Worm (Caenorhabditis elegans) whole organism, L4 larva: ENCODE measurements around the gene B0228.6.

Source experiments
- dmd-6 ChIP-seq: fragments of 200-800 bp; sonication (Bioruptor generic); IDR thresholded peaks from 2 replicates; pipeline ENCODE4 v1.3.6; 2022; ENCODE audit warnings: missing genetic modification reagents, missing genetic modification characterization, missing compliant biosample characterization
- duxl-1 ChIP-seq: sonication (generic microtip); optimal IDR thresholded peaks from 2 replicates; lab custom pipeline; 2016; ENCODE audit warnings: mild to moderate bottlenecking, missing genetic modification characterization, moderate library complexity, missing compliant biosample characterization; ENCODE audit not compliant: poor library complexity
- dve-1 ChIP-seq: sonication (generic microtip); optimal IDR thresholded peaks from 2 replicates; lab custom pipeline; 2017; ENCODE audit warnings: antibody characterized with exemption, mild to moderate bottlenecking, missing genetic modification characterization, missing compliant biosample characterization; ENCODE audit not compliant: insufficient read depth
- fkh-10 ChIP-seq: fragments of 150-350 bp; optimal IDR thresholded peaks from 2 replicates; lab custom pipeline; 2014; ENCODE audit warnings: missing biosample characterization, missing genetic modification reagents, missing genetic modification characterization
- fos-1 ChIP-seq: fragments of 150-350 bp; optimal IDR thresholded peaks from 2 replicates; lab custom pipeline; 2014; ENCODE audit warnings: missing biosample characterization, missing genetic modification characterization
- jun-1 ChIP-seq: fragments of 150-350 bp; optimal IDR thresholded peaks from 2 replicates; lab custom pipeline; 2014; ENCODE audit warnings: missing biosample characterization, missing genetic modification reagents, missing genetic modification characterization
- lin-15B ChIP-seq: fragments of 150-350 bp; sonication (generic microtip); optimal IDR thresholded peaks from 3 replicates; lab custom pipeline; 2014; ENCODE audit warnings: missing biosample characterization, missing genetic modification characterization
- nhr-237 ChIP-seq: sonication (generic microtip); optimal IDR thresholded peaks from 2 replicates; lab custom pipeline; 2017; ENCODE audit warnings: missing biosample characterization, missing genetic modification characterization
- pha-4 ChIP-seq, 2 experiments: fragments of 150-350 bp in 1 of 2; fragments of 200-800 bp in 1 of 2; sonication (Bioruptor generic) in 1 of 2; IDR thresholded peaks in 1 of 2; optimal IDR thresholded peaks in 1 of 2; 2 replicates each; pipeline versions ENCODE4 v1.3.6 to Lab custom; 2014 to 2022; ENCODE audit warnings: missing genetic modification characterization in 2 of 2, missing genetic modification reagents in 2 of 2, missing biosample characterization in 1 of 2, missing compliant biosample characterization in 1 of 2
- pqm-1 ChIP-seq: sonication (generic microtip); optimal IDR thresholded peaks from 2 replicates; lab custom pipeline; 2017; ENCODE audit warnings: missing biosample characterization, missing genetic modification characterization
- unc-39 ChIP-seq: sonication (generic microtip); optimal IDR thresholded peaks from 2 replicates; lab custom pipeline; 2017; ENCODE audit warnings: missing biosample characterization, missing genetic modification characterization
- zag-1 ChIP-seq: fragments of 150-350 bp; optimal IDR thresholded peaks from 2 replicates; lab custom pipeline; 2014; ENCODE audit warnings: missing biosample characterization, missing genetic modification characterization
- ztf-11 ChIP-seq: fragments of 150-350 bp; optimal IDR thresholded peaks from 2 replicates; lab custom pipeline; 2014; ENCODE audit warnings: missing biosample characterization, missing genetic modification characterization
- ztf-7 ChIP-seq: fragments of 150-350 bp; optimal IDR thresholded peaks from 2 replicates; lab custom pipeline; 2014; ENCODE audit warnings: missing biosample characterization, missing genetic modification characterization

DNA sequence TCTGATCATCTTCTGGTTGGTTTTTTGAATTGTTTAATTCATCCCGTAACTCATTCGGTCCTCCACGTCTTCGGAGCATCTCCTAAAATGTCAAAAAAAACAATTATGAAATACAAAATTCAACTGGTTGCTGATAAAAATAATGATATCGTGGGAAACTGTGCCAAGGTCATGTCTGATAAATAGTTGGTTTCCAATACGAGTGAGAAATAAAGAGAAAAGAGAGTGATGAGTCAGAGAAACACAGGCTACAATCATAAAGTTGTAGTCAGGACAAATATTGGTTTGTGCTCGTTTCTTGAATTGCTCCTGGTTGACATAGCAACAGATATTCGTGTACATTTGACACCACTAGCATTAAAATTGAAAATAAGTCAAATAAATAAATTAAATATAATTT lies 49.8 kb downstream of the B0228.6 start, which contains the start of gene B0495.7:
- TF ChIP-seq unc-39 (tag; lab: Kevin White, UChicago): no peak
- TF ChIP-seq ztf-11: no peak
- TF ChIP-seq lin-15B (tag; lab: Kevin White, UChicago): no peak
- TF ChIP-seq zag-1 (tag; lab: Kevin White, UChicago): no peak
- peak; percentile 44 for TF ChIP-seq dve-1 (tag; lab: Kevin White, UChicago)
- no peak for TF ChIP-seq fkh-10 (GFP tag; lab: Kevin White, UChicago)
- TF ChIP-seq dmd-6: peak; percentile 53; the same call in 1 of the 2 replicates
- no peak for TF ChIP-seq duxl-1 (tag; lab: Kevin White, UChicago)
- no peak for TF ChIP-seq jun-1 (tag; lab: Kevin White, UChicago)
- TF ChIP-seq fos-1: no peak
- TF ChIP-seq nhr-237 (tag; lab: Kevin White, UChicago): no peak
- TF ChIP-seq pqm-1 (tag; lab: Kevin White, UChicago): peak; percentile 76
- TF ChIP-seq pha-4 (GFP tag; IDR thresholded peaks at IDR 0.05; lab: Robert Waterston, UW): no peak
- no peak for TF ChIP-seq pha-4 (tag; optimal IDR thresholded peaks at IDR 0.05; lab: Kevin White, UChicago)
- no peak for TF ChIP-seq ztf-7
